Fruit fly (Drosophila melanogaster) whole organism, embryonic: ENCODE measurements around the gene Pits.

Experiments
- Antp ChIP-seq: fragments of 200-800 bp; sonication (Bioruptor generic); optimal IDR thresholded peaks from 3 replicates; lab custom pipeline; 2016; ENCODE audit warnings: missing biosample characterization, missing genetic modification characterization
- B-H1 ChIP-seq: fragments of 200-800 bp; sonication (Bioruptor generic); IDR thresholded peaks from 3 replicates; pipeline ENCODE4 v1.3.6; 2022; ENCODE audit warnings: missing biosample characterization, missing genetic modification characterization
- B-H2 ChIP-seq: fragments of 200-800 bp; sonication (Bioruptor generic); optimal IDR thresholded peaks from 2 replicates; lab custom pipeline; 2018; ENCODE audit warnings: missing biosample characterization, mild to moderate bottlenecking, missing genetic modification characterization
- CG10147 ChIP-seq: fragments of 200-800 bp; sonication (Bioruptor generic); optimal IDR thresholded peaks from 2 replicates; lab custom pipeline; 2019; ENCODE audit warnings: missing biosample characterization, mild to moderate bottlenecking, missing genetic modification characterization, moderate library complexity
- CG11456 ChIP-seq: fragments of 200-800 bp; sonication (Bioruptor generic); IDR thresholded peaks from 3 replicates; pipeline ENCODE4 v1.3.6; 2022; ENCODE audit warnings: missing biosample characterization, missing genetic modification characterization
- CG14860 ChIP-seq: fragments of 200-800 bp; sonication (Bioruptor generic); IDR thresholded peaks from 3 replicates; pipeline ENCODE4 v1.3.6; 2022; ENCODE audit warnings: missing biosample characterization, missing genetic modification characterization; ENCODE audit not compliant: partially characterized antibody
- CG16813 ChIP-seq: fragments of 200-800 bp; sonication (Bioruptor generic); IDR thresholded peaks from 3 replicates; pipeline ENCODE4 v1.3.6; 2022; ENCODE audit warnings: missing biosample characterization, missing genetic modification characterization; ENCODE audit not compliant: partially characterized antibody
- CG18476 ChIP-seq: fragments of 200-800 bp; sonication (Bioruptor generic); optimal IDR thresholded peaks from 2 replicates; lab custom pipeline; 2016; ENCODE audit warnings: missing biosample characterization, mild to moderate bottlenecking, missing genetic modification characterization
- CG31365 ChIP-seq: fragments of 200-800 bp; sonication (Bioruptor generic); optimal IDR thresholded peaks from 2 replicates; lab custom pipeline; 2018; ENCODE audit warnings: missing biosample characterization, mild to moderate bottlenecking, missing genetic modification characterization
- CG6689 ChIP-seq: fragments of 200-800 bp; sonication (Bioruptor generic); IDR thresholded peaks from 2 replicates; pipeline ENCODE4 v1.3.6; 2022; ENCODE audit warnings: missing biosample characterization, missing genetic modification characterization
- CG7357 ChIP-seq: fragments of 200-800 bp; sonication (Bioruptor generic); IDR thresholded peaks from 3 replicates; pipeline ENCODE4 v1.3.6; 2022; ENCODE audit warnings: missing biosample characterization, missing genetic modification characterization
- CG7987 ChIP-seq: fragments of 200-800 bp; sonication (Bioruptor generic); optimal IDR thresholded peaks from 2 replicates; lab custom pipeline; 2018; ENCODE audit warnings: missing biosample characterization, mild to moderate bottlenecking, missing genetic modification characterization, moderate library complexity
- CG8281 ChIP-seq: fragments of 200-800 bp; sonication (Bioruptor generic); optimal IDR thresholded peaks from 2 replicates; lab custom pipeline; 2018; ENCODE audit warnings: missing biosample characterization, mild to moderate bottlenecking, missing genetic modification characterization, moderate library complexity
- CG8388 ChIP-seq: fragments of 200-800 bp; sonication (Bioruptor generic); optimal IDR thresholded peaks from 2 replicates; lab custom pipeline; 2019; ENCODE audit warnings: missing biosample characterization, mild to moderate bottlenecking, missing genetic modification characterization, moderate library complexity
- CG8944 ChIP-seq: fragments of 200-800 bp; sonication (Bioruptor generic); optimal IDR thresholded peaks from 3 replicates; lab custom pipeline; 2016; ENCODE audit warnings: missing biosample characterization, missing genetic modification characterization
- D ChIP-seq, 2 experiments: fragments of 200-800 bp in 1 of 2; fragments of >200 bp in 1 of 2; sonication (Bioruptor generic) in 1 of 2; optimal IDR thresholded peaks; 2 replicates in 1 of 2; 3 replicates in 1 of 2; lab custom pipeline; 2017; ENCODE audit warnings: mild to moderate bottlenecking in 1 of 2, missing biosample characterization in 1 of 2, missing genetic modification characterization in 1 of 2, missing genetic modification reagents in 1 of 2
- Gug ChIP-seq: fragments of 200-800 bp; sonication (Bioruptor generic); IDR thresholded peaks from 4 replicates; pipeline ENCODE4 v1.3.6; 2022; ENCODE audit warnings: missing biosample characterization, missing genetic modification characterization
- H15 ChIP-seq: fragments of 200-800 bp; sonication (Bioruptor generic); IDR thresholded peaks from 3 replicates; pipeline ENCODE4 v1.3.6; 2022; ENCODE audit warnings: missing biosample characterization, missing genetic modification characterization
- HLH4C ChIP-seq: fragments of 200-800 bp; sonication (Bioruptor generic); IDR thresholded peaks from 3 replicates; pipeline ENCODE4 v1.3.6; 2022; ENCODE audit warnings: missing biosample characterization, missing genetic modification characterization; ENCODE audit not compliant: partially characterized antibody
- HLHmδ ChIP-seq: fragments of 200-800 bp; sonication (Bioruptor generic); optimal IDR thresholded peaks from 2 replicates; lab custom pipeline; 2018; ENCODE audit warnings: missing biosample characterization, mild to moderate bottlenecking, missing genetic modification characterization, moderate library complexity
- Hr3 ChIP-seq: fragments of 200-800 bp; sonication (Bioruptor generic); optimal IDR thresholded peaks from 3 replicates; lab custom pipeline; 2016; ENCODE audit warnings: missing biosample characterization, missing genetic modification characterization
- MBD-R2 ChIP-seq: fragments of 200-800 bp; sonication (Bioruptor generic); IDR thresholded peaks from 2 replicates; pipeline ENCODE4 v1.3.6; 2022; ENCODE audit warnings: missing biosample characterization, missing genetic modification characterization
- MESR4 ChIP-seq: fragments of 200-800 bp; sonication (Bioruptor generic); optimal IDR thresholded peaks from 2 replicates; lab custom pipeline; 2018; ENCODE audit warnings: missing biosample characterization, mild to moderate bottlenecking, missing genetic modification characterization, moderate library complexity
- Mes4 ChIP-seq: fragments of 200-800 bp; sonication (Bioruptor generic); optimal IDR thresholded peaks from 2 replicates; lab custom pipeline; 2016; ENCODE audit warnings: missing biosample characterization, missing genetic modification characterization
- Mrtf ChIP-seq: fragments of 200-800 bp; sonication (Bioruptor generic); IDR thresholded peaks from 3 replicates; pipeline ENCODE4 v1.3.6; 2022; ENCODE audit warnings: missing biosample characterization, missing genetic modification characterization
- Ptx1 ChIP-seq: fragments of 200-800 bp; sonication (Bioruptor generic); IDR thresholded peaks from 2 replicates; pipeline ENCODE4 v1.3.6; 2022; ENCODE audit warnings: missing biosample characterization, missing genetic modification characterization
- Scr ChIP-seq: fragments of 200-800 bp; sonication (Bioruptor generic); IDR thresholded peaks from 2 replicates; pipeline ENCODE4 v1.3.6; 2022; ENCODE audit warnings: missing biosample characterization, missing genetic modification characterization; ENCODE audit not compliant: partially characterized antibody
- Stat92E ChIP-seq, 3 experiments: fragments of >200 bp in 2 of 3; fragments of 200-800 bp in 1 of 3; sonication (Bioruptor generic) in 1 of 3; optimal IDR thresholded peaks; 2 replicates each; lab custom pipeline; 2017 to 2019; ENCODE audit warnings: missing biosample characterization in 3 of 3, missing genetic modification characterization in 3 of 3, mild to moderate bottlenecking in 1 of 3, moderate library complexity in 1 of 3
- TFAM ChIP-seq: fragments of 200-800 bp; sonication (Bioruptor generic); optimal IDR thresholded peaks from 2 replicates; lab custom pipeline; 2017; ENCODE audit warnings: missing biosample characterization, missing genetic modification characterization, inconsistent platforms
- Trl ChIP-seq, 3 experiments: fragments of >200 bp in 2 of 3; fragments of 200-800 bp in 1 of 3; sonication (Bioruptor generic) in 1 of 3; optimal IDR thresholded peaks; 2 replicates in 1 of 3; 3 replicates in 2 of 3; lab custom pipeline; 2016 to 2017; ENCODE audit warnings: missing biosample characterization in 1 of 3, missing genetic modification characterization in 1 of 3
- ase ChIP-seq: fragments of 200-800 bp; sonication (Bioruptor generic); IDR thresholded peaks from 3 replicates; pipeline ENCODE4 v1.3.6; 2022; ENCODE audit warnings: missing biosample characterization, missing genetic modification characterization
- br ChIP-seq: fragments of >200 bp; optimal IDR thresholded peaks from 2 replicates; lab custom pipeline; 2017
- chif ChIP-seq, 2 experiments: fragments of 200-800 bp; sonication (Bioruptor generic); optimal IDR thresholded peaks; 3 replicates each; lab custom pipeline; 2016; ENCODE audit warnings: missing biosample characterization in 2 of 2, missing genetic modification characterization in 2 of 2
- emc ChIP-seq: fragments of 200-800 bp; sonication (Bioruptor generic); optimal IDR thresholded peaks from 2 replicates; lab custom pipeline; 2016; ENCODE audit warnings: missing biosample characterization, missing genetic modification characterization
- eve ChIP-seq, 2 experiments: fragments of >200 bp; optimal IDR thresholded peaks; 2 replicates each; lab custom pipeline; 2017; ENCODE audit warnings: missing biosample characterization in 2 of 2, missing genetic modification characterization in 2 of 2
- gcm ChIP-seq: fragments of 200-800 bp; sonication (Bioruptor generic); optimal IDR thresholded peaks from 2 replicates; lab custom pipeline; 2019; ENCODE audit warnings: missing biosample characterization, mild to moderate bottlenecking, missing genetic modification characterization, moderate library complexity
- h ChIP-seq: fragments of >200 bp; optimal IDR thresholded peaks from 2 replicates; lab custom pipeline; 2017
- klu ChIP-seq: fragments of 200-800 bp; sonication (Bioruptor generic); IDR thresholded peaks from 2 replicates; pipeline ENCODE4 v1.3.6; 2022; ENCODE audit warnings: missing biosample characterization, missing genetic modification characterization
- knrl ChIP-seq: fragments of 200-800 bp; sonication (Bioruptor generic); IDR thresholded peaks from 3 replicates; pipeline ENCODE4 v1.3.6; 2022; ENCODE audit warnings: missing biosample characterization, missing genetic modification characterization; ENCODE audit not compliant: partially characterized antibody
- lola ChIP-seq, 3 experiments: fragments of >200 bp in 2 of 3; fragments of 200-800 bp in 1 of 3; sonication (Bioruptor generic) in 1 of 3; optimal IDR thresholded peaks; 2 replicates each; lab custom pipeline; 2017 to 2019; ENCODE audit warnings: missing biosample characterization in 3 of 3, missing genetic modification characterization in 3 of 3, mild to moderate bottlenecking in 1 of 3, moderate library complexity in 1 of 3
- nmo ChIP-seq: fragments of 200-800 bp; sonication (Bioruptor generic); optimal IDR thresholded peaks from 2 replicates; lab custom pipeline; 2018; ENCODE audit warnings: missing biosample characterization, mild to moderate bottlenecking, missing genetic modification characterization, moderate library complexity
- org-1 ChIP-seq: fragments of 200-800 bp; sonication (Bioruptor generic); optimal IDR thresholded peaks from 2 replicates; lab custom pipeline; 2017; ENCODE audit warnings: missing biosample characterization, missing genetic modification characterization
- rib ChIP-seq: fragments of 200-800 bp; sonication (Bioruptor generic); IDR thresholded peaks from 2 replicates; pipeline ENCODE4 v1.3.6; 2022; ENCODE audit warnings: missing biosample characterization, missing genetic modification characterization
- ro ChIP-seq: fragments of 200-800 bp; sonication (Bioruptor generic); IDR thresholded peaks from 2 replicates; pipeline ENCODE4 v1.3.6; 2022; ENCODE audit warnings: missing biosample characterization, missing genetic modification characterization
- stwl ChIP-seq: fragments of 200-800 bp; sonication (Bioruptor generic); optimal IDR thresholded peaks from 3 replicates; lab custom pipeline; 2018; ENCODE audit warnings: missing biosample characterization, mild to moderate bottlenecking, missing genetic modification characterization, moderate library complexity
- tap ChIP-seq: fragments of 200-800 bp; optimal IDR thresholded peaks from 3 replicates; lab custom pipeline; 2019; ENCODE audit warnings: missing biosample characterization, mild to moderate bottlenecking, missing genetic modification characterization, moderate library complexity
- trem ChIP-seq: fragments of 200-800 bp; optimal IDR thresholded peaks from 3 replicates; lab custom pipeline; 2019; ENCODE audit warnings: missing biosample characterization, mild to moderate bottlenecking, missing genetic modification characterization, moderate library complexity
- tup ChIP-seq: fragments of 200-800 bp; sonication (Bioruptor generic); optimal IDR thresholded peaks from 2 replicates; lab custom pipeline; 2016; ENCODE audit warnings: missing biosample characterization, mild to moderate bottlenecking, missing genetic modification characterization, moderate library complexity
- vnd ChIP-seq: fragments of 200-800 bp; sonication (Bioruptor generic); IDR thresholded peaks from 3 replicates; pipeline ENCODE4 v1.3.6; 2022; ENCODE audit warnings: missing biosample characterization, missing genetic modification characterization; ENCODE audit not compliant: partially characterized antibody

The Pits gene

dm6 chrX:12575827-12576408 is 7.1 kb downstream of the Pits start (continued):
- TF ChIP-seq CG8388 (GFP tag; lab: Kevin White, UChicago), result peak; percentile 76
- peak; percentile 34 for TF ChIP-seq HLHmδ
- no peak for TF ChIP-seq Trl (optimal IDR thresholded peaks at IDR 0.05; lab: Kevin White, UChicago)
- TF ChIP-seq Trl (GFP tag; optimal IDR thresholded peaks at IDR 0.05; lab: Kevin White, UChicago), result no peak
- TF ChIP-seq B-H2 (GFP tag; lab: Kevin White, UChicago), result no peak
- no peak for TF ChIP-seq H15 (GFP tag; lab: Robert Waterston, UW)
- TF ChIP-seq ro (GFP tag; lab: Robert Waterston, UW), result no peak; the same call in 1 of the 2 replicates
- no peak for TF ChIP-seq Gug (GFP tag; lab: Robert Waterston, UW)
- peak; percentile 46 for TF ChIP-seq org-1
- no peak for TF ChIP-seq CG11456 (GFP tag; lab: Robert Waterston, UW)
- no peak for TF ChIP-seq klu (GFP tag; lab: Robert Waterston, UW)
- TF ChIP-seq CG7357 (GFP tag; lab: Robert Waterston, UW), result peak; percentile 37; the same call in 1 of the 3 replicates
- TF ChIP-seq Antp (GFP tag; lab: Kevin White, UChicago), result no peak
- no peak for TF ChIP-seq emc (GFP tag; lab: Kevin White, UChicago)
- TF ChIP-seq trem, result peak; percentile 75
- peak; percentile 52 for TF ChIP-seq Ptx1 (GFP tag; lab: Robert Waterston, UW)
- TF ChIP-seq chif (GFP tag; optimal IDR thresholded peaks at IDR 0.05; lab: Kevin White, UChicago), result peak; percentile 32 to 79
- TF ChIP-seq rib (GFP tag; lab: Robert Waterston, UW), result peak; percentile 71
- no peak for TF ChIP-seq tap (tag; lab: Kevin White, UChicago)
- TF ChIP-seq Stat92E (GFP tag; optimal IDR thresholded peaks at IDR 0.05; lab: Kevin White, UChicago), result peak in 1 of 3 experiments; percentile 70
- TF ChIP-seq gcm (GFP tag; lab: Kevin White, UChicago), result peak; percentile 78
- no peak for TF ChIP-seq ase
- peak; percentile 88 for TF ChIP-seq nmo (GFP tag; lab: Kevin White, UChicago)
- TF ChIP-seq knrl, result no peak
- no peak for TF ChIP-seq br (lab: Kevin White, UChicago)
- no peak for TF ChIP-seq tup
- no peak for TF ChIP-seq CG16813 (GFP tag; lab: Robert Waterston, UW)
- TF ChIP-seq D (optimal IDR thresholded peaks at IDR 0.05; lab: Kevin White, UChicago), result no peak
- peak; percentile 82 for TF ChIP-seq D (GFP tag; optimal IDR thresholded peaks at IDR 0.05; lab: Kevin White, UChicago)
- peak; percentile 68 for TF ChIP-seq Hr3
- TF ChIP-seq CG31365 (tag; lab: Kevin White, UChicago), result no peak
- peak; percentile 4 for TF ChIP-seq stwl (tag; lab: Kevin White, UChicago)
- TF ChIP-seq HLH4C (GFP tag; lab: Robert Waterston, UW), result no peak
- no peak for TF ChIP-seq h (lab: Kevin White, UChicago)
- peak; percentile 36 for TF ChIP-seq Mes4 (GFP tag; lab: Kevin White, UChicago)
- peak; percentile 20; the same call in 1 of the 3 replicates for TF ChIP-seq B-H1 (GFP tag; lab: Robert Waterston, UW)
- TF ChIP-seq lola (GFP tag; optimal IDR thresholded peaks at IDR 0.05; lab: Kevin White, UChicago), result peak in 1 of 3 experiments; percentile 89
- TF ChIP-seq CG18476 (GFP tag; lab: Kevin White, UChicago), result peak; percentile 50
- no peak for TF ChIP-seq MBD-R2 (GFP tag; lab: Robert Waterston, UW)
- TF ChIP-seq TFAM (GFP tag; lab: Kevin White, UChicago), result peak; percentile 3
- TF ChIP-seq vnd (GFP tag; lab: Robert Waterston, UW), result no peak
- TF ChIP-seq CG8281 (tag; lab: Kevin White, UChicago), result peak; percentile 7
- TF ChIP-seq CG6689, result peak; percentile 74
- TF ChIP-seq CG10147 (GFP tag; lab: Kevin White, UChicago), result no peak
- TF ChIP-seq Mrtf (GFP tag; lab: Robert Waterston, UW), result no peak
- peak in 1 of 2 experiments; percentile 86 for TF ChIP-seq eve (GFP tag; optimal IDR thresholded peaks at IDR 0.05; lab: Kevin White, UChicago)
- TF ChIP-seq CG8944 (GFP tag; lab: Kevin White, UChicago), result peak; percentile 9
- no peak for TF ChIP-seq CG7987 (GFP tag; lab: Kevin White, UChicago)
- no peak for TF ChIP-seq Scr (GFP tag; lab: Robert Waterston, UW)
- TF ChIP-seq MESR4 (GFP tag; lab: Kevin White, UChicago), result no peak
- no peak for TF ChIP-seq CG14860 (GFP tag; lab: Robert Waterston, UW)
